Fruit fly (Drosophila melanogaster) whole organism, prepupa: Measurements from ENCODE around the gene Polr3I.
A peak's percentile ranks its signal among the peaks of the same experiment; 100 is the strongest.

Experiments
- CG10631 ChIP-seq: fragments of 200-800 bp; sonication (Bioruptor generic); optimal IDR thresholded peaks from 2 replicates; lab custom pipeline; 2016; ENCODE audit warnings: missing biosample characterization, missing genetic modification characterization
- CG10669 ChIP-seq: fragments of 200-800 bp; sonication (Bioruptor generic); optimal IDR thresholded peaks from 3 replicates; lab custom pipeline; 2018; ENCODE audit warnings: missing biosample characterization, mild to moderate bottlenecking, missing genetic modification characterization, moderate library complexity
- CG11294 ChIP-seq: fragments of 200-800 bp; sonication (Bioruptor generic); IDR thresholded peaks from 2 replicates; pipeline ENCODE4 v1.3.6; 2022; ENCODE audit warnings: missing biosample characterization, missing genetic modification characterization
- CG11762 ChIP-seq: fragments of 200-800 bp; sonication (Bioruptor generic); optimal IDR thresholded peaks from 3 replicates; lab custom pipeline; 2016; ENCODE audit warnings: missing biosample characterization, missing genetic modification characterization; ENCODE audit not compliant: insufficient read depth
- CG11902 ChIP-seq: fragments of 200-800 bp; sonication (Bioruptor generic); optimal IDR thresholded peaks from 3 replicates; lab custom pipeline; 2016; ENCODE audit warnings: missing biosample characterization, missing genetic modification characterization
- CG15336 ChIP-seq: fragments of 200-800 bp; sonication (Bioruptor generic); IDR thresholded peaks from 2 replicates; pipeline ENCODE4 v1.3.6; 2022; ENCODE audit warnings: missing biosample characterization, missing genetic modification characterization
- CG1621 ChIP-seq: fragments of 200-800 bp; sonication (Bioruptor generic); optimal IDR thresholded peaks from 3 replicates; lab custom pipeline; 2018; ENCODE audit warnings: missing biosample characterization, mild to moderate bottlenecking, missing genetic modification characterization
- CG16779 ChIP-seq: fragments of 200-800 bp; sonication (Bioruptor generic); optimal IDR thresholded peaks from 3 replicates; lab custom pipeline; 2017; ENCODE audit warnings: missing biosample characterization, mild to moderate bottlenecking, missing genetic modification characterization
- CG3032 ChIP-seq: fragments of 200-800 bp; optimal IDR thresholded peaks from 2 replicates; lab custom pipeline; 2019; ENCODE audit warnings: missing biosample characterization, mild to moderate bottlenecking, missing genetic modification characterization, moderate library complexity
- CG31627 ChIP-seq: fragments of 200-800 bp; sonication (Bioruptor generic); optimal IDR thresholded peaks from 3 replicates; lab custom pipeline; 2016; ENCODE audit warnings: missing biosample characterization, missing genetic modification characterization
- CG32006 ChIP-seq: fragments of 200-800 bp; sonication (Bioruptor generic); optimal IDR thresholded peaks from 3 replicates; lab custom pipeline; 2017; ENCODE audit warnings: missing biosample characterization, mild to moderate bottlenecking, missing genetic modification characterization
- CG34406 ChIP-seq: fragments of 200-800 bp; sonication (Bioruptor generic); optimal IDR thresholded peaks from 3 replicates; lab custom pipeline; 2016; ENCODE audit warnings: missing biosample characterization, missing genetic modification characterization
- CG4318 ChIP-seq: fragments of 200-800 bp; sonication (Bioruptor generic); optimal IDR thresholded peaks from 3 replicates; lab custom pipeline; 2017; ENCODE audit warnings: missing biosample characterization, mild to moderate bottlenecking, missing genetic modification characterization
- CG6163 ChIP-seq: fragments of 200-800 bp; sonication (Bioruptor generic); IDR thresholded peaks from 3 replicates; pipeline ENCODE4 v1.3.6; 2022; ENCODE audit warnings: missing biosample characterization, missing genetic modification characterization
- CG6792 ChIP-seq: fragments of 200-800 bp; sonication (Bioruptor generic); optimal IDR thresholded peaks from 3 replicates; lab custom pipeline; 2016; ENCODE audit warnings: missing biosample characterization, missing genetic modification characterization
- CG6808 ChIP-seq: fragments of 200-800 bp; sonication (Bioruptor generic); optimal IDR thresholded peaks from 3 replicates; lab custom pipeline; 2017; ENCODE audit warnings: missing biosample characterization, missing genetic modification characterization, mild to moderate bottlenecking, moderate library complexity, missing genetic modification reagents
- CG6854 ChIP-seq: fragments of 200-800 bp; sonication (Bioruptor generic); optimal IDR thresholded peaks from 2 replicates; lab custom pipeline; 2017; ENCODE audit warnings: missing biosample characterization, mild to moderate bottlenecking, missing genetic modification characterization
- CG7368 ChIP-seq: fragments of 200-800 bp; sonication (Bioruptor generic); optimal IDR thresholded peaks from 3 replicates; lab custom pipeline; 2016; ENCODE audit warnings: missing biosample characterization, missing genetic modification characterization
- CG8319 ChIP-seq: fragments of 200-800 bp; sonication (Bioruptor generic); optimal IDR thresholded peaks from 3 replicates; lab custom pipeline; 2016; ENCODE audit warnings: missing biosample characterization, missing genetic modification characterization
- CG8632 ChIP-seq: fragments of 200-800 bp; sonication (Bioruptor generic); optimal IDR thresholded peaks from 3 replicates; lab custom pipeline; 2016; ENCODE audit warnings: missing biosample characterization, missing genetic modification characterization
- Eip75B ChIP-seq: fragments of 200-800 bp; sonication (Bioruptor generic); optimal IDR thresholded peaks from 3 replicates; lab custom pipeline; 2016; ENCODE audit warnings: missing biosample characterization, missing genetic modification characterization
- Eip78C ChIP-seq: fragments of 200-800 bp; sonication (Bioruptor generic); peaks from one replicate; lab custom pipeline; 2016; ENCODE audit warnings: missing biosample characterization, missing genetic modification characterization
- Eip93F ChIP-seq: fragments of 200-800 bp; sonication (Bioruptor generic); optimal IDR thresholded peaks from 2 replicates; lab custom pipeline; 2016; ENCODE audit warnings: missing biosample characterization, mild to moderate bottlenecking, missing genetic modification characterization
- Ets96B ChIP-seq: fragments of 200-800 bp; optimal IDR thresholded peaks from 2 replicates; lab custom pipeline; 2019; ENCODE audit warnings: missing biosample characterization, mild to moderate bottlenecking, missing genetic modification characterization, moderate library complexity
- Gug ChIP-seq: fragments of 200-800 bp; sonication (Bioruptor generic); IDR thresholded peaks from 2 replicates; pipeline ENCODE4 v1.3.6; 2022; ENCODE audit warnings: missing biosample characterization, missing genetic modification characterization
- Hr38 ChIP-seq: sonication (Bioruptor generic); optimal IDR thresholded peaks from 2 replicates; lab custom pipeline; 2016; ENCODE audit warnings: missing biosample characterization, missing genetic modification characterization
- Hr39 ChIP-seq: fragments of 200-800 bp; sonication (Bioruptor generic); optimal IDR thresholded peaks from 2 replicates; lab custom pipeline; 2016; ENCODE audit warnings: missing biosample characterization, missing genetic modification characterization
- Hr4 ChIP-seq: fragments of 200-800 bp; sonication (Bioruptor generic); optimal IDR thresholded peaks from 3 replicates; lab custom pipeline; 2016; ENCODE audit warnings: missing biosample characterization, missing genetic modification characterization
- Lpt ChIP-seq: fragments of 200-800 bp; sonication (Bioruptor generic); optimal IDR thresholded peaks from 3 replicates; lab custom pipeline; 2016; ENCODE audit warnings: missing biosample characterization, missing genetic modification characterization
- Met ChIP-seq: fragments of 200-800 bp; sonication (Bioruptor generic); optimal IDR thresholded peaks from 3 replicates; lab custom pipeline; 2016; ENCODE audit warnings: missing biosample characterization, missing genetic modification characterization
- OdsH ChIP-seq: fragments of 200-800 bp; sonication (Bioruptor generic); optimal IDR thresholded peaks from 3 replicates; lab custom pipeline; 2016; ENCODE audit warnings: missing biosample characterization, missing genetic modification characterization
- Smox ChIP-seq: fragments of 200-800 bp; sonication (Bioruptor generic); optimal IDR thresholded peaks from 3 replicates; lab custom pipeline; 2016; ENCODE audit warnings: missing biosample characterization, missing genetic modification characterization
- Sox102F ChIP-seq: fragments of 200-800 bp; sonication (Bioruptor generic); optimal IDR thresholded peaks from 2 replicates; lab custom pipeline; 2016; ENCODE audit warnings: missing biosample characterization, mild to moderate bottlenecking, missing genetic modification characterization
- Sox14 ChIP-seq: fragments of 200-800 bp; sonication (Bioruptor generic); optimal IDR thresholded peaks from 3 replicates; lab custom pipeline; 2016; ENCODE audit warnings: missing biosample characterization, missing genetic modification characterization
- Sox15 ChIP-seq: fragments of 200-800 bp; sonication (Bioruptor generic); optimal IDR thresholded peaks from 3 replicates; lab custom pipeline; 2016; ENCODE audit warnings: missing biosample characterization, missing genetic modification characterization
- acj6 ChIP-seq: fragments of 200-800 bp; sonication (Bioruptor generic); optimal IDR thresholded peaks from 3 replicates; lab custom pipeline; 2016; ENCODE audit warnings: missing biosample characterization, missing genetic modification characterization
- cyc ChIP-seq: fragments of 200-800 bp; sonication (Bioruptor generic); optimal IDR thresholded peaks from 3 replicates; lab custom pipeline; 2016; ENCODE audit warnings: missing biosample characterization, missing genetic modification characterization
- dac ChIP-seq: fragments of 200-800 bp; sonication (Bioruptor generic); optimal IDR thresholded peaks from 2 replicates; lab custom pipeline; 2017; ENCODE audit warnings: missing biosample characterization, mild to moderate bottlenecking, missing genetic modification characterization
- dsx ChIP-seq: fragments of 200-800 bp; optimal IDR thresholded peaks from 3 replicates; lab custom pipeline; 2019; ENCODE audit warnings: missing biosample characterization, mild to moderate bottlenecking, missing genetic modification characterization, moderate library complexity; ENCODE audit not compliant: poor library complexity, severe bottlenecking
- eg ChIP-seq: fragments of 200-800 bp; sonication (Bioruptor generic); IDR thresholded peaks from 3 replicates; pipeline ENCODE4 v1.3.6; 2022; ENCODE audit warnings: missing biosample characterization, missing genetic modification characterization
- esn ChIP-seq: fragments of 200-800 bp; sonication (Bioruptor generic); optimal IDR thresholded peaks from 2 replicates; lab custom pipeline; 2016; ENCODE audit warnings: missing biosample characterization, mild to moderate bottlenecking, missing genetic modification characterization, moderate library complexity
- fd59A ChIP-seq: fragments of 200-800 bp; sonication (Bioruptor generic); optimal IDR thresholded peaks from 2 replicates; lab custom pipeline; 2017; ENCODE audit warnings: missing biosample characterization, mild to moderate bottlenecking, missing genetic modification characterization, missing genetic modification reagents
- fd85E ChIP-seq: fragments of 200-800 bp; sonication (Bioruptor generic); optimal IDR thresholded peaks from 3 replicates; lab custom pipeline; 2016; ENCODE audit warnings: missing biosample characterization, missing genetic modification characterization
- lz ChIP-seq: fragments of 200-800 bp; sonication (Bioruptor generic); optimal IDR thresholded peaks from 3 replicates; lab custom pipeline; 2016; ENCODE audit warnings: missing biosample characterization, missing genetic modification characterization
- net ChIP-seq: fragments of 200-800 bp; sonication (Bioruptor generic); optimal IDR thresholded peaks from 3 replicates; lab custom pipeline; 2016; ENCODE audit warnings: missing biosample characterization, missing genetic modification characterization
- pdm3 ChIP-seq: fragments of 200-800 bp; sonication (Bioruptor generic); optimal IDR thresholded peaks from 3 replicates; lab custom pipeline; 2016; ENCODE audit warnings: missing biosample characterization, missing genetic modification characterization
- spab ChIP-seq: fragments of 200-800 bp; sonication (Bioruptor generic); optimal IDR thresholded peaks from 2 replicates; lab custom pipeline; 2017; ENCODE audit warnings: missing biosample characterization, mild to moderate bottlenecking, missing genetic modification characterization, missing genetic modification reagents
- ss ChIP-seq, 2 experiments: fragments of 200-800 bp; sonication (Bioruptor generic); optimal IDR thresholded peaks; 2 replicates in 1 of 2; 3 replicates in 1 of 2; lab custom pipeline; 2017 to 2018; ENCODE audit warnings: mild to moderate bottlenecking in 2 of 2, missing biosample characterization in 2 of 2, missing genetic modification characterization in 2 of 2, moderate library complexity in 1 of 2
- svp ChIP-seq: fragments of 200-800 bp; sonication (Bioruptor generic); peaks from one replicate; lab custom pipeline; 2016; ENCODE audit warnings: missing biosample characterization, missing genetic modification characterization
- topi ChIP-seq: fragments of 200-800 bp; sonication (Bioruptor generic); optimal IDR thresholded peaks from 3 replicates; lab custom pipeline; 2016; ENCODE audit warnings: missing biosample characterization, missing genetic modification characterization

Polr3I gene

DNA sequence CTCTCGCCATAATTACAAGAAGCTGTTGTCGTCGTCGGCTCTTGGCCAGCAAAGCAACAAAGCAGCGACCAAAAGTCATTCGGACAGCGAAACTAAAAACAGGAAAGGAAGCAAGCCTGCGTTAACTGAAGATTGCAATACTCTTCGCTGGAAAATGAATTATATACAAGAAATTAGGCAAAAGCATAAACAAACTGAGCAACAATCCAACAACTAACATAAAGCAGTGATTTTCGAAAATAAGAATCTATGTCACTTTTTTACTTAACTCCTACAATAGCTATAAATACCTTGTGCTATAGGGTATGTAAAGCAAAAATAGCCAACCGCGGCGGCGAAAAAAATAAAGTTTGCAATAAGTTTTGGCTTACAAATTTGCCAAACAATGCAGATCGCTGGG lies 12.6 kb upstream of the Polr3I start (continued):
- TF ChIP-seq cyc (GFP tag; lab: Kevin White, UChicago) (peak; percentile 20), CG6163 (GFP tag; lab: Robert Waterston, UW) (peak; percentile 83), topi (GFP tag; lab: Kevin White, UChicago) (peak; percentile 58), CG8319 (peak; percentile 50), Hr38 (GFP tag; lab: Kevin White, UChicago) (no peak), Sox14 (GFP tag; lab: Kevin White, UChicago) (peak; percentile 82), CG4318 (GFP tag; lab: Kevin White, UChicago) (peak; percentile 71), Smox (GFP tag; lab: Kevin White, UChicago) (peak; percentile 48)

DNA sequence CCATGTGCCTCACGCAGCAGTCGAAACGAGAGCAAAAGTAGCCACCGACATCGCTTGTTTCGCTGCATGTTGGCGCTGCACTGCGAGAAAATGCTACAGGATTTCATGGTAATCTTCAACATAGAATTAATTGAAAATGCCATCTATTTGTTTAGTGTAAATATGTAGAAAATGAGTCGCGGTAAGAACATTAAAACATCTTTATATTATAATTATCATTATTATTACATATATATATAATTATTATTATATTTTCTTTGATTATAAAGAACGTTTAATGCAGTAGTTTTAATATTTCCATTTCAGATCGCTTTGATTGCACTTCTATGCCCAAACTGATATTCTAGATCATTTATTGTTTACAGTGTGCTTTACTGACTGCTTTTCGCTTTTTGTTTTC lies 11.3 kb upstream of the Polr3I start:
- TF ChIP-seq net (peak; percentile 25), CG6808 (peak; percentile 23), Hr39 (GFP tag; lab: Kevin White, UChicago) (no peak), Eip75B (GFP tag; lab: Kevin White, UChicago) (no peak), dac (peak; percentile 53), Hr38 (GFP tag; lab: Kevin White, UChicago) (no peak), fd59A (GFP tag; lab: Kevin White, UChicago) (no peak), Eip93F (GFP tag; lab: Kevin White, UChicago) (no peak), CG15336 (GFP tag; lab: Robert Waterston, UW) (peak; percentile 83), CG10669 (GFP tag; lab: Kevin White, UChicago) (peak; percentile 7), topi (GFP tag; lab: Kevin White, UChicago) (no peak), CG31627 (GFP tag; lab: Kevin White, UChicago) (no peak), CG11902 (GFP tag; lab: Kevin White, UChicago) (peak; percentile 27), CG11294 (GFP tag; lab: Robert Waterston, UW) (peak; percentile 36), CG6854 (no peak), CG16779 (tag; lab: Kevin White, UChicago) (peak; percentile 29), spab (GFP tag; lab: Kevin White, UChicago) (peak; percentile 26), CG6792 (peak; percentile 54), fd85E (no peak), acj6 (GFP tag; lab: Kevin White, UChicago) (peak; percentile 40), dsx (peak; percentile 43), Hr4 (GFP tag; lab: Kevin White, UChicago) (peak; percentile 41), Ets96B (tag; lab: Kevin White, UChicago) (peak; percentile 22), pdm3 (GFP tag; lab: Kevin White, UChicago) (no peak), CG8632 (GFP tag; lab: Kevin White, UChicago) (peak; percentile 73), CG34406 (GFP tag; lab: Kevin White, UChicago) (peak; percentile 71), cyc (GFP tag; lab: Kevin White, UChicago) (no peak), Sox102F (GFP tag; lab: Kevin White, UChicago) (no peak), CG3032 (peak; percentile 49), CG10631 (GFP tag; lab: Kevin White, UChicago) (peak; percentile 65), esn (peak; percentile 27), OdsH (peak; percentile 69), CG4318 (GFP tag; lab: Kevin White, UChicago) (peak; percentile 75), Met (GFP tag; lab: Kevin White, UChicago) (peak; percentile 9), lz (GFP tag; lab: Kevin White, UChicago) (peak; percentile 16), CG7368 (GFP tag; lab: Kevin White, UChicago) (peak; percentile 32), CG1621 (no peak), svp (GFP tag; lab: Kevin White, UChicago) (peak; percentile 55), ss (GFP tag; optimal IDR thresholded peaks at IDR 0.05; lab: Kevin White, UChicago) (peak; percentile 31 to 65), Sox15 (GFP tag; lab: Kevin White, UChicago) (peak; percentile 41), Lpt (peak; percentile 25), Smox (GFP tag; lab: Kevin White, UChicago) (no peak), Eip78C (GFP tag; lab: Kevin White, UChicago) (peak; percentile 81), CG11762 (GFP tag; lab: Kevin White, UChicago) (peak; percentile 30), CG32006 (GFP tag; lab: Kevin White, UChicago) (peak; percentile 92), Gug (GFP tag; lab: Robert Waterston, UW) (no peak), eg (GFP tag; lab: Robert Waterston, UW) (peak; percentile 66)
